Worm (Caenorhabditis elegans) whole organism, dauer: ENCODE results near the gene T20D3.14.
"Not testable (repeated sequence)": the region's sequence is repeated elsewhere in the genome, so short reads cannot be mapped to it uniquely, and the experiment has no call there.

Source experiments
- unc-62 ChIP-seq: sonication (generic microtip); optimal IDR thresholded peaks from 2 replicates; lab custom pipeline; 2017; ENCODE audit warnings: missing biosample characterization, missing genetic modification reagents, missing genetic modification characterization

The T20D3.14 gene

ce11 chrIV:9330755-9331154, 5.0 kb downstream of the T20D3.14 start, which contains the start of gene nspg-7.1:
Gene nspg-7.1 (minus strand): TSS chrIV:9330855.
- TF ChIP-seq unc-62 (GFP tag; lab: Kevin White, UChicago), result no peak

- TF ChIP-seq unc-62 (GFP tag; lab: Kevin White, UChicago), result no peak
Measured at ce11 chrIV:9327706-9328105, 8.0 kb downstream of the T20D3.14 start, which contains the start of gene clec-183. Gene clec-183 (plus strand): TSS chrIV:9328006.

ce11 chrIV:9323989-9324506, 11.7 kb downstream of the T20D3.14 start, which contains the start of the genes nspg-11 and F49C12.15:
Gene nspg-11 (minus strand): TSS chrIV:9324089.
Gene F49C12.15 (plus strand): TSS chrIV:9324456.
- TF ChIP-seq unc-62 (GFP tag; lab: Kevin White, UChicago), result no peak

ce11 chrIV:9322489-9322888, 13.2 kb downstream of the T20D3.14 start:
- no peak for TF ChIP-seq unc-62 (GFP tag; lab: Kevin White, UChicago)

- no peak for TF ChIP-seq unc-62 (GFP tag; lab: Kevin White, UChicago)
Measured at ce11 chrIV:9321039-9321851, 14.5 kb downstream of the T20D3.14 start, which contains the start of the genes F49C12.12 and vha-17. Gene F49C12.12 (minus strand): TSS chrIV:9321089. Gene vha-17 (plus strand): TSS chrIV:9321801.

ce11 chrIV:9320023-9320422, 15.7 kb downstream of the T20D3.14 start:
- TF ChIP-seq unc-62 (GFP tag; lab: Kevin White, UChicago), result no peak

ce11 chrIV:9319080-9319479, 16.6 kb downstream of the T20D3.14 start, which contains the start of the genes F49C12.11 and nemt-1:
Gene F49C12.11 (plus strand): TSS chrIV:9319380.
Gene nemt-1 (minus strand): TSS chrIV:9319439.
- no peak for TF ChIP-seq unc-62 (GFP tag; lab: Kevin White, UChicago)

- no peak for TF ChIP-seq unc-62 (GFP tag; lab: Kevin White, UChicago)
Measured at ce11 chrIV:9318147-9318546, 17.6 kb downstream of the T20D3.14 start.

ce11 chrIV:9316068-9316681, 19.5 kb downstream of the T20D3.14 start, which contains the start of the genes F49C12.9 and rpn-7:
Gene F49C12.9 (minus strand): TSS chrIV:9316215.
Gene rpn-7 (plus strand): TSS chrIV:9316631.
- no peak for TF ChIP-seq unc-62 (GFP tag; lab: Kevin White, UChicago)

ce11 chrIV:9312827-9313226, 22.9 kb downstream of the T20D3.14 start, which contains the start of gene F49C12.7:
Gene F49C12.7 (minus strand): TSS chrIV:9312927.
- TF ChIP-seq unc-62 (GFP tag; lab: Kevin White, UChicago), result not testable (repeated sequence)

- no peak for TF ChIP-seq unc-62 (GFP tag; lab: Kevin White, UChicago)
Measured at ce11 chrIV:9310935-9311566, 24.7 kb downstream of the T20D3.14 start.

ce11 chrIV:9308975-9309374, 26.7 kb downstream of the T20D3.14 start, which contains the start of gene F49C12.6:
Gene F49C12.6 (minus strand): TSS chrIV:9309075.
- TF ChIP-seq unc-62 (GFP tag; lab: Kevin White, UChicago), result no peak

- no peak for TF ChIP-seq unc-62 (GFP tag; lab: Kevin White, UChicago)
Measured at ce11 chrIV:9304617-9305016, 31.1 kb downstream of the T20D3.14 start, which contains the start of gene F49C12.5. Gene F49C12.5 (plus strand): TSS chrIV:9304917.

ce11 chrIV:9303994-9304393, 31.7 kb downstream of the T20D3.14 start, which contains the start of gene F49C12.4:
Gene F49C12.4 (minus strand): TSS chrIV:9304094.
- no peak for TF ChIP-seq unc-62 (GFP tag; lab: Kevin White, UChicago)

ce11 chrIV:9300127-9300526, 35.6 kb downstream of the T20D3.14 start, which contains the start of gene F49C12.3:
Gene F49C12.3 (plus strand): TSS chrIV:9300427.
- TF ChIP-seq unc-62 (GFP tag; lab: Kevin White, UChicago), result no peak
